Worm (Caenorhabditis elegans) whole organism, L1 larva: Measurements from ENCODE around the gene srh-79.

Source experiments
- blmp-1 ChIP-seq: fragments of 150-350 bp; optimal IDR thresholded peaks from 2 replicates; lab custom pipeline; 2014; ENCODE audit warnings: missing biosample characterization, missing genetic modification characterization
- elt-2 ChIP-seq: sonication (generic microtip); optimal IDR thresholded peaks from 2 replicates; lab custom pipeline; 2016; ENCODE audit warnings: missing genetic modification characterization, mild to moderate bottlenecking, inconsistent platforms, missing compliant biosample characterization, missing genetic modification reagents
- fkh-4 ChIP-seq: sonication (generic microtip); optimal IDR thresholded peaks from 2 replicates; lab custom pipeline; 2016; ENCODE audit warnings: missing compliant biosample characterization, missing genetic modification characterization, borderline replicate concordance
- isw-1 ChIP-seq: fragments of 200-800 bp; sonication (Bioruptor generic); IDR thresholded peaks from 2 replicates; pipeline ENCODE4 v1.3.6; 2022; ENCODE audit warnings: missing genetic modification characterization, missing compliant biosample characterization
- lir-3 ChIP-seq: sonication (generic microtip); optimal IDR thresholded peaks from 2 replicates; lab custom pipeline; 2016; ENCODE audit warnings: mild to moderate bottlenecking, missing genetic modification characterization, moderate library complexity, missing compliant biosample characterization; ENCODE audit not compliant: poor library complexity
- nhr-11 ChIP-seq: fragments of 150-350 bp; optimal IDR thresholded peaks from 2 replicates; lab custom pipeline; 2014; ENCODE audit warnings: missing biosample characterization, missing genetic modification characterization
- nhr-12 ChIP-seq: sonication (generic microtip); optimal IDR thresholded peaks from 2 replicates; lab custom pipeline; 2017; ENCODE audit warnings: missing biosample characterization, missing genetic modification characterization
- nhr-77 ChIP-seq: fragments of 150-350 bp; optimal IDR thresholded peaks from 2 replicates; lab custom pipeline; 2014; ENCODE audit warnings: missing biosample characterization, missing genetic modification characterization
- pqm-1 ChIP-seq: sonication (generic microtip); optimal IDR thresholded peaks from 3 replicates; lab custom pipeline; 2017; ENCODE audit warnings: missing biosample characterization, missing genetic modification characterization
- sptf-1 ChIP-seq: fragments of 150-350 bp; optimal IDR thresholded peaks from 2 replicates; lab custom pipeline; 2014; ENCODE audit warnings: missing biosample characterization, missing genetic modification characterization
- tbx-2 ChIP-seq: sonication (generic microtip); optimal IDR thresholded peaks from 2 replicates; lab custom pipeline; 2016; ENCODE audit warnings: missing genetic modification characterization, missing compliant biosample characterization
- unc-62 ChIP-seq: fragments of 150-350 bp; optimal IDR thresholded peaks from 2 replicates; lab custom pipeline; 2014; ENCODE audit warnings: missing biosample characterization, missing genetic modification reagents, missing genetic modification characterization
- unc-86 ChIP-seq: sonication (generic microtip); optimal IDR thresholded peaks from 2 replicates; lab custom pipeline; 2016; ENCODE audit warnings: missing genetic modification characterization, missing compliant biosample characterization
- xbp-1 ChIP-seq: sonication (generic microtip); optimal IDR thresholded peaks from 2 replicates; lab custom pipeline; 2016; ENCODE audit warnings: missing genetic modification characterization, missing compliant biosample characterization

ce11 chrV:7495189-7495588 lies 2.4 kb upstream of the srh-79 start, which contains the start of gene srbc-11:
- TF ChIP-seq pqm-1, result no peak
- TF ChIP-seq nhr-11 (tag; lab: Kevin White, UChicago), result no peak
- TF ChIP-seq nhr-12 (tag; lab: Kevin White, UChicago), result no peak
- TF ChIP-seq isw-1, result no peak
- no peak for TF ChIP-seq nhr-77
- TF ChIP-seq sptf-1 (tag; lab: Kevin White, UChicago), result no peak
- no peak for TF ChIP-seq tbx-2 (tag; lab: Kevin White, UChicago)
- TF ChIP-seq elt-2 (tag; lab: Kevin White, UChicago), result no peak
- no peak for TF ChIP-seq unc-86 (tag; lab: Kevin White, UChicago)
- TF ChIP-seq lir-3, result no peak
- no peak for TF ChIP-seq fkh-4 (tag; lab: Kevin White, UChicago)
- TF ChIP-seq unc-62 (GFP tag; lab: Kevin White, UChicago), result no peak
- no peak for TF ChIP-seq xbp-1
- TF ChIP-seq blmp-1, result no peak
